Worm (Caenorhabditis elegans) whole organism, early embryonic: ENCODE data around the gene dylt-3.

ENCODE experiments used
- B0310.2 ChIP-seq: sonication (generic microtip); optimal IDR thresholded peaks from 2 replicates; lab custom pipeline; 2016; ENCODE audit warnings: mild to moderate bottlenecking, missing genetic modification characterization, missing compliant biosample characterization
- F13C5.2 ChIP-seq: sonication (generic microtip); optimal IDR thresholded peaks from 2 replicates; lab custom pipeline; 2017; ENCODE audit warnings: mild to moderate bottlenecking, missing genetic modification characterization, inconsistent platforms, missing compliant biosample characterization
- aly-1 ChIP-seq: sonication (generic microtip); optimal IDR thresholded peaks from 2 replicates; lab custom pipeline; 2016; ENCODE audit warnings: missing genetic modification characterization, missing compliant biosample characterization
- ama-1 ChIP-seq: fragments of 150-350 bp; optimal IDR thresholded peaks from 2 replicates; lab custom pipeline; 2014
- ceh-13 ChIP-seq: fragments of 200-800 bp; sonication (Bioruptor generic); optimal IDR thresholded peaks from 2 replicates; lab custom pipeline; 2018; ENCODE audit warnings: mild to moderate bottlenecking, missing genetic modification characterization, missing compliant biosample characterization
- ceh-36 ChIP-seq: sonication (generic microtip); optimal IDR thresholded peaks from 2 replicates; lab custom pipeline; 2016; ENCODE audit warnings: missing genetic modification characterization, inconsistent platforms, missing compliant biosample characterization
- ets-7 ChIP-seq: sonication (generic microtip); optimal IDR thresholded peaks from 2 replicates; lab custom pipeline; 2016; ENCODE audit warnings: missing genotype, missing genetic modification characterization, missing compliant biosample characterization
- flt-1 ChIP-seq: fragments of 200-800 bp; sonication (Bioruptor generic); IDR thresholded peaks from 2 replicates; pipeline ENCODE4 v1.3.6; 2022; ENCODE audit warnings: missing genetic modification characterization, missing compliant biosample characterization
- hmbx-1 ChIP-seq: sonication (generic microtip); optimal IDR thresholded peaks from 2 replicates; lab custom pipeline; 2016; ENCODE audit warnings: mild to moderate bottlenecking, missing genetic modification characterization, missing compliant biosample characterization
- hmg-4 ChIP-seq: fragments of 200-800 bp; sonication (Bioruptor generic); optimal IDR thresholded peaks from 2 replicates; lab custom pipeline; 2018; ENCODE audit warnings: mild to moderate bottlenecking, missing genetic modification characterization, missing compliant biosample characterization
- hnd-1 ChIP-seq: sonication (generic microtip); optimal IDR thresholded peaks from 2 replicates; lab custom pipeline; 2016; ENCODE audit warnings: missing genetic modification characterization, missing compliant biosample characterization
- pes-1 ChIP-seq: fragments of 200-800 bp; sonication (Bioruptor generic); IDR thresholded peaks from 2 replicates; pipeline ENCODE4 v1.3.6; 2022; ENCODE audit warnings: missing genetic modification reagents, missing genetic modification characterization, missing compliant biosample characterization
- scrt-1 ChIP-seq: fragments of 200-800 bp; sonication (Bioruptor generic); IDR thresholded peaks from 2 replicates; pipeline ENCODE4 v1.3.6; 2022; ENCODE audit warnings: missing genetic modification characterization, missing compliant biosample characterization
- sea-1 ChIP-seq: fragments of 200-800 bp; sonication (Bioruptor generic); conservative IDR thresholded peaks from 2 replicates; pipeline ENCODE4 v1.3.6; 2022; ENCODE audit warnings: missing genetic modification characterization, missing compliant biosample characterization
- tbx-11 ChIP-seq: fragments of 200-800 bp; sonication (Bioruptor generic); IDR thresholded peaks from 2 replicates; pipeline ENCODE4 v1.3.6; 2022; ENCODE audit warnings: missing genetic modification characterization, missing compliant biosample characterization
- tbx-37 ChIP-seq: fragments of 200-800 bp; sonication (Bioruptor generic); conservative IDR thresholded peaks from 2 replicates; pipeline ENCODE4 v1.3.6; 2022; ENCODE audit warnings: missing genetic modification reagents, missing genetic modification characterization, missing compliant biosample characterization
- tra-4 ChIP-seq: sonication (generic microtip); optimal IDR thresholded peaks from 2 replicates; lab custom pipeline; 2017; ENCODE audit warnings: missing genetic modification characterization, missing compliant biosample characterization

Gene dylt-3

ce11 chrII:8205612-8206011 is 24.1 kb downstream of the dylt-3 start:
- TF ChIP-seq hnd-1 (tag; lab: Kevin White, UChicago) (no peak), tra-4 (tag; lab: Kevin White, UChicago) (no peak), ceh-36 (tag; lab: Kevin White, UChicago) (no peak), tbx-37 (GFP tag; lab: Robert Waterston, UW) (no peak), hmg-4 (GFP tag; lab: Kevin White, UChicago) (no peak), scrt-1 (no peak), flt-1 (GFP tag; lab: Robert Waterston, UW) (no peak), ets-7 (no peak), B0310.2 (no peak), F13C5.2 (tag; lab: Kevin White, UChicago) (no peak), sea-1 (GFP tag; lab: Robert Waterston, UW) (no peak), pes-1 (GFP tag; lab: Robert Waterston, UW) (no peak), aly-1 (tag; lab: Kevin White, UChicago) (no peak), ceh-13 (GFP tag; lab: Kevin White, UChicago) (no peak), ama-1 (lab: Kevin White, UChicago) (no peak), tbx-11 (no peak), hmbx-1 (no peak)

DNA sequence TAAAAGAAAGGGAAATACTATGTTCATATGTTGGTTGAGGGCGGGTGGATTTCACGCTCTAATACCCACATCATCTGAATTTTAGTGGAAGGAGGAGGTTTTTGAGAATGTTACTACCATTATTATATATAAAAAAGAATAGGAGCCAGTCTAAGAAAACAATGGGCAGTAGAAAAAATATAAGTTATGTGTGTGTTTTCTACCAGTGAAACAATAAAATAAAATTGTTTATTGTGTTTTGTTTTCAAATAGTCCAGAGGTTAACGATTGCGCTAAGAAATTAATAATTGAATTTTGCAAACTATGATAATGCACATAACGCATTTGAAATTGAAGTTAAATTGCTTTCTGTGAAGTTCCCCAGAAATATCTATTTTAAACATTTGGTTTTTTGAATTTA is 27.9 kb downstream of the dylt-3 start, which contains the start of gene M110.8:
TSS of gene M110.8 (minus strand) at position 101 of the 400 bp plus-strand sequence.
- TF ChIP-seq pes-1 (GFP tag; lab: Robert Waterston, UW) (no peak), aly-1 (tag; lab: Kevin White, UChicago) (no peak), hmbx-1 (no peak), F13C5.2 (tag; lab: Kevin White, UChicago) (no peak), ets-7 (no peak), flt-1 (GFP tag; lab: Robert Waterston, UW) (no peak), hmg-4 (GFP tag; lab: Kevin White, UChicago) (no peak), ceh-13 (GFP tag; lab: Kevin White, UChicago) (no peak), scrt-1 (no peak), tra-4 (tag; lab: Kevin White, UChicago) (no peak), ceh-36 (tag; lab: Kevin White, UChicago) (no peak), hnd-1 (tag; lab: Kevin White, UChicago) (no peak), tbx-37 (GFP tag; lab: Robert Waterston, UW) (no peak), B0310.2 (no peak), tbx-11 (no peak), ama-1 (lab: Kevin White, UChicago) (no peak), sea-1 (GFP tag; lab: Robert Waterston, UW) (no peak)

DNA sequence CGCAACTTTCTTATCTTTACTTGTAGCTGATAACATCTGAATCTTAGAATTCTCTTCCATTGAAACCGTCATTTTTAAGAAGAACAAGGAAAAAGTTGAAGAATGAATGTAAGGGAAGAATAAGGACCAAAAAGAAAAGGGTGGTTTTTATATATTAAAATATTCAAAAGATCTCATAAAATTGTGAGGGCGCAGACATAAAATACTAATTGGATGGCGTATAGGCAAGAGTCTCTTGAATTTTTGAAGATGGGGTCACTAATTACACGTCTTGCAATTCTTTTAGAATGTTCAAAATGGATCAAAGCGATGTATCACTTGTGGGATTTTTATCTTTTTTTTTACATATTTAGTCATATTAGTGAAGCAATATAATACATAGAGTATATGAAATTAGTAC is 31.1 kb downstream of the dylt-3 start, which contains the start of gene twk-3:
TSS of gene twk-3 (minus strand) at position 101 of the 400 bp plus-strand sequence.
- TF ChIP-seq hnd-1 (tag; lab: Kevin White, UChicago) (no peak), hmbx-1 (no peak), F13C5.2 (tag; lab: Kevin White, UChicago) (no peak), tbx-37 (GFP tag; lab: Robert Waterston, UW) (no peak), aly-1 (tag; lab: Kevin White, UChicago) (no peak), B0310.2 (no peak), pes-1 (GFP tag; lab: Robert Waterston, UW) (no peak), tra-4 (tag; lab: Kevin White, UChicago) (no peak), flt-1 (GFP tag; lab: Robert Waterston, UW) (no peak)

- TF ChIP-seq flt-1 (GFP tag; lab: Robert Waterston, UW) (no peak), sea-1 (GFP tag; lab: Robert Waterston, UW) (no peak), hmbx-1 (no peak)
These were observed 32.8 kb downstream of the dylt-3 start, which contains the start of gene M110.10 for ce11 chrII:8214367-8214766. TSS of gene M110.10 (minus strand) at chrII:8214467.

- TF ChIP-seq F13C5.2 (tag; lab: Kevin White, UChicago) (no peak), ets-7 (no peak), sea-1 (GFP tag; lab: Robert Waterston, UW) (no peak), ceh-36 (tag; lab: Kevin White, UChicago) (no peak), pes-1 (GFP tag; lab: Robert Waterston, UW) (no peak)
These were observed 34.9 kb downstream of the dylt-3 start, which contains the start of gene M110.3 for ce11 chrII:8216433-8216832. TSS of gene M110.3 (minus strand) at chrII:8216616.

ce11 chrII:8216922-8217321 is 35.4 kb downstream of the dylt-3 start, which contains the start of gene ifg-1:
TSS of gene ifg-1 (plus strand) at chrII:8217222.
- TF ChIP-seq flt-1 (GFP tag; lab: Robert Waterston, UW) (no peak), hmbx-1 (no peak), hnd-1 (tag; lab: Kevin White, UChicago) (no peak), sea-1 (GFP tag; lab: Robert Waterston, UW) (no peak), ceh-13 (GFP tag; lab: Kevin White, UChicago) (no peak), hmg-4 (GFP tag; lab: Kevin White, UChicago) (no peak), tbx-11 (no peak), tbx-37 (GFP tag; lab: Robert Waterston, UW) (no peak), B0310.2 (no peak), ets-7 (no peak)

- TF ChIP-seq hmg-4 (GFP tag; lab: Kevin White, UChicago), result no peak
- no peak for TF ChIP-seq ceh-36 (tag; lab: Kevin White, UChicago)
These were observed 36.7 kb downstream of the dylt-3 start for ce11 chrII:8218266-8218665.

DNA sequence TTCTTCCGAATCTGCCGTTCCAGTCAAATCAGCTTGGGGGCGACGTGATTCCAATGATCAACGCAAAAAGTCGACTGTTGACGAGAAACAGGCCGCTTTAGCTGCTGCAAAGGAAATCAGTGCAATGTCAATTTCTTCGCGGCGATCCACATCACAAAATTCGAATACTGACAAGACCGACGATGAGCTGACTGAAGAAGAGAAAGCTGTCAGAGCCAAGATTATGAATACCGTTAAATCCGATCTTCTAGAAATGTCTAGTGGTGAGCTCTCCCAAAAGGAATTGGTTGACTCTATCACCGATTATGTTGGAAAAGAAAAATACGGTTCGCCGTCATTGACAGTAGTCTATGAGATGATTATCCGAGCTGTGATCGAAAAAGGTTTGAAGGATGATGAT is 38.7 kb downstream of the dylt-3 start:
- no peak for TF ChIP-seq hmg-4 (GFP tag; lab: Kevin White, UChicago)
- no peak for TF ChIP-seq tra-4 (tag; lab: Kevin White, UChicago)
- no peak for TF ChIP-seq ama-1 (lab: Kevin White, UChicago)
- no peak for TF ChIP-seq aly-1 (tag; lab: Kevin White, UChicago)
- TF ChIP-seq tbx-37 (GFP tag; lab: Robert Waterston, UW), result no peak
- no peak for TF ChIP-seq flt-1 (GFP tag; lab: Robert Waterston, UW)
- TF ChIP-seq ceh-36 (tag; lab: Kevin White, UChicago), result no peak
- TF ChIP-seq F13C5.2 (tag; lab: Kevin White, UChicago), result no peak
- no peak for TF ChIP-seq pes-1 (GFP tag; lab: Robert Waterston, UW)
- no peak for TF ChIP-seq sea-1 (GFP tag; lab: Robert Waterston, UW)
- TF ChIP-seq scrt-1, result no peak
- TF ChIP-seq tbx-11, result no peak
- no peak for TF ChIP-seq ets-7
- no peak for TF ChIP-seq B0310.2
